Fruit fly (Drosophila melanogaster): ENCODE measurements around the gene CG11899.

Gene CG11899

DNA sequence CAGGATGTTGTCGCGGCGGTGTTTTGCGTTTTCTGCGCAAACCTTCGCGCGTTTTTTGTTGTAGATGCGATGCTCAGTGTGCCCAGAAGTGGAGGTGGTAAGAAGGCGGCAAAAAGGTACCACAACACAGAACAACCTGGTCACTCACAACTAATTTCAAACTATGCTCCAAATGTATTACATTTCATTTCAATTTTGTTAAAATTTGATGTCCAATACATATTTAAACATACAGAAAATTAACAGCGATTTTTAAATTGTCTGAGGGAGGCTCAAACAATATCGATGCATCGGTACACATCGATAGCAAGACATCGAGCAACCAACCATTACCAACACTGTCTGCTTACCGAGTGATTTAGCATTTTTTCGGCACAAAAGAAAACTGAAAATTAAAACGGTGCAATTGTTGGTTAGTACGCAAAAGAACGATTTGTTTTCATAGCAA, 47.0 kb upstream of the CG11899 start, which contains the start of the genes Slbp and Rpn2 (continued):
- TF ChIP-seq fd64A (GFP tag; optimal IDR thresholded peaks at IDR 0.05) (no peak), repo (GFP tag; optimal IDR thresholded peaks at IDR 0.05) (peak; percentile 6), D19B (GFP tag; optimal IDR thresholded peaks at IDR 0.05) (no peak), CG1233 (GFP tag; optimal IDR thresholded peaks at IDR 0.05) (no peak), dysf (GFP tag; IDR thresholded peaks at IDR 0.05) (0 out of 3 replicates have a peak, but pooled peaks have one; percentile 13), CG30403 (GFP tag; optimal IDR thresholded peaks at IDR 0.05) (peak; percentile 21), CG2889 (GFP tag; IDR thresholded peaks at IDR 0.05) (no peak), gro (GFP tag; optimal IDR thresholded peaks at IDR 0.05) (peak; percentile 84), bsh (GFP tag; optimal IDR thresholded peaks at IDR 0.05) (no peak), CG11398 (GFP tag; optimal IDR thresholded peaks at IDR 0.05) (no peak), vvl (GFP tag; IDR thresholded peaks at IDR 0.05) (peak; percentile 62; the same call in 1 of the 2 replicates), CG1603 (tag; optimal IDR thresholded peaks at IDR 0.05) (peak; percentile 86), CG8765 (GFP tag; IDR thresholded peaks at IDR 0.05) (no peak), pita (GFP tag; optimal IDR thresholded peaks at IDR 0.05) (no peak), H2.0 (GFP tag; IDR thresholded peaks at IDR 0.05) (no peak), corto (GFP tag; optimal IDR thresholded peaks at IDR 0.05) (no peak), Chrac-16 (GFP tag; optimal IDR thresholded peaks at IDR 0.05) (peak; percentile 10), lola (GFP tag; optimal IDR thresholded peaks at IDR 0.05) (peak in 1 of 3 experiments; percentile 25), wek (GFP tag; optimal IDR thresholded peaks at IDR 0.05) (no peak), CTCF (GFP tag; optimal IDR thresholded peaks at IDR 0.05) (no peak), Antp (GFP tag; optimal IDR thresholded peaks at IDR 0.05) (no peak), gcm2 (GFP tag; optimal IDR thresholded peaks at IDR 0.05) (no peak), CG1529 (GFP tag; optimal IDR thresholded peaks at IDR 0.05) (no peak), ranshi (GFP tag; IDR thresholded peaks at IDR 0.05) (no peak), Mrtf (GFP tag; IDR thresholded peaks at IDR 0.05) (no peak), sd (tag; optimal IDR thresholded peaks at IDR 0.05) (no peak), Sry-δ (GFP tag; optimal IDR thresholded peaks at IDR 0.05) (peak; percentile 87), CG10543 (GFP tag; optimal IDR thresholded peaks at IDR 0.05) (peak; percentile 21), B-H1 (GFP tag; IDR thresholded peaks at IDR 0.05) (no peak), CG13775 (GFP tag; optimal IDR thresholded peaks at IDR 0.05) (peak; percentile 26), CG7786 (GFP tag; optimal IDR thresholded peaks at IDR 0.05) (peak; percentile 55), CG4328 (GFP tag; optimal IDR thresholded peaks at IDR 0.05) (no peak), CG10274 (GFP tag; optimal IDR thresholded peaks at IDR 0.05) (no peak), pfk (GFP tag; optimal IDR thresholded peaks at IDR 0.05) (no peak), row (GFP tag; IDR thresholded peaks at IDR 0.05) (peak; percentile 58; the same call in 2 of the 3 replicates), tll (GFP tag; optimal IDR thresholded peaks at IDR 0.05) (no peak), ato (GFP tag; IDR thresholded peaks at IDR 0.05; ENCODE audit: partially characterized antibody) (peak; percentile 74; the same call in 1 of the 2 replicates), CG14014 (GFP tag; IDR thresholded peaks at IDR 0.05) (0 out of 2 replicates have a peak, but pooled peaks have one; percentile 25), dmrt11E (tag; optimal IDR thresholded peaks at IDR 0.05) (peak; percentile 9), Doc2 (GFP tag; IDR thresholded peaks at IDR 0.05) (no peak), CG31441 (GFP tag; IDR thresholded peaks at IDR 0.05) (0 out of 2 replicates have a peak, but pooled peaks have one; percentile 20), CG16815 (GFP tag; optimal IDR thresholded peaks at IDR 0.05) (no peak), kni (GFP tag; optimal IDR thresholded peaks at IDR 0.05) (no peak), gem (tag; optimal IDR thresholded peaks at IDR 0.05) (peak; percentile 26), CG13624 (GFP tag; optimal IDR thresholded peaks at IDR 0.05) (peak; percentile 62), exex (tag; optimal IDR thresholded peaks at IDR 0.05) (peak; percentile 30), pho (GFP tag; optimal IDR thresholded peaks at IDR 0.05) (peak; percentile 68), Jarid2 (GFP tag; optimal IDR thresholded peaks at IDR 0.05) (no peak), Dref (GFP tag; IDR thresholded peaks at IDR 0.05) (peak; percentile 88), da (GFP tag; optimal IDR thresholded peaks at IDR 0.05) (no peak), Bgb (GFP tag; IDR thresholded peaks at IDR 0.05; ENCODE audit: partially characterized antibody) (peak; percentile 95)

Measured in whole organism, embryonic.